Fruit fly (Drosophila melanogaster) whole organism, embryonic: ENCODE measurements around the gene CG4338.

Experiments
- Abd-B ChIP-seq: fragments of 200-800 bp; sonication (Bioruptor generic); optimal IDR thresholded peaks from 2 replicates; lab custom pipeline; 2018; ENCODE audit warnings: missing biosample characterization, mild to moderate bottlenecking, missing genetic modification characterization, moderate library complexity
- Awh ChIP-seq: fragments of 200-800 bp; sonication (Bioruptor generic); IDR thresholded peaks from 2 replicates; pipeline ENCODE4, ENCODE4 v1.3.6; 2022; ENCODE audit warnings: missing biosample characterization, missing genetic modification characterization
- Blimp-1 ChIP-seq: fragments of 200-800 bp; sonication (Bioruptor generic); optimal IDR thresholded peaks from 3 replicates; lab custom pipeline; 2018; ENCODE audit warnings: missing biosample characterization, missing genetic modification characterization, mild to moderate bottlenecking, moderate library complexity, missing genetic modification reagents
- CG10147 ChIP-seq: fragments of 200-800 bp; sonication (Bioruptor generic); optimal IDR thresholded peaks from 2 replicates; lab custom pipeline; 2019; ENCODE audit warnings: missing biosample characterization, mild to moderate bottlenecking, missing genetic modification characterization, moderate library complexity
- CG10979 ChIP-seq: fragments of 200-800 bp; sonication (Bioruptor generic); optimal IDR thresholded peaks from 2 replicates; lab custom pipeline; 2018; ENCODE audit warnings: missing biosample characterization, mild to moderate bottlenecking, missing genetic modification characterization, moderate library complexity
- CG11247 ChIP-seq: fragments of 200-800 bp; sonication (Bioruptor generic); IDR thresholded peaks from 2 replicates; pipeline ENCODE4 v1.3.6; 2022; ENCODE audit warnings: missing biosample characterization, missing genetic modification characterization
- CG11398 ChIP-seq: fragments of 200-800 bp; sonication (Bioruptor generic); optimal IDR thresholded peaks from 2 replicates; lab custom pipeline; 2016; ENCODE audit warnings: missing biosample characterization, missing genetic modification characterization
- CG16863 ChIP-seq: fragments of 200-800 bp; sonication (Bioruptor generic); optimal IDR thresholded peaks from 3 replicates; lab custom pipeline; 2016; ENCODE audit warnings: missing biosample characterization, missing genetic modification characterization
- CG18011 ChIP-seq: fragments of 200-800 bp; sonication (Bioruptor generic); optimal IDR thresholded peaks from 2 replicates; lab custom pipeline; 2017; ENCODE audit warnings: missing biosample characterization, missing genetic modification characterization, mild to moderate bottlenecking, moderate library complexity, missing genotype
- CG18764 ChIP-seq: fragments of 200-800 bp; sonication (Bioruptor generic); optimal IDR thresholded peaks from 3 replicates; lab custom pipeline; 2016; ENCODE audit warnings: missing biosample characterization, missing genetic modification characterization
- CG2202 ChIP-seq: fragments of 200-800 bp; sonication (Bioruptor generic); optimal IDR thresholded peaks from 2 replicates; lab custom pipeline; 2018; ENCODE audit warnings: missing biosample characterization, mild to moderate bottlenecking, missing genetic modification characterization
- CG32772 ChIP-seq: fragments of 200-800 bp; sonication (Bioruptor generic); IDR thresholded peaks from 2 replicates; pipeline ENCODE4 v1.3.6; 2022; ENCODE audit warnings: missing biosample characterization, missing genetic modification characterization
- CG3995 ChIP-seq: fragments of 200-800 bp; sonication (Bioruptor generic); optimal IDR thresholded peaks from 3 replicates; lab custom pipeline; 2016; ENCODE audit warnings: missing biosample characterization, missing genetic modification characterization
- CG4730 ChIP-seq: fragments of 200-800 bp; sonication (Bioruptor generic); IDR thresholded peaks from 2 replicates; pipeline ENCODE4 v1.3.6; 2022; ENCODE audit warnings: missing biosample characterization, missing genetic modification characterization
- CG5953 ChIP-seq: fragments of 200-800 bp; sonication (Bioruptor generic); IDR thresholded peaks from 2 replicates; pipeline ENCODE4 v1.3.6; 2022; ENCODE audit warnings: missing biosample characterization, missing genetic modification characterization
- CG6813 ChIP-seq: fragments of 200-800 bp; sonication (Bioruptor generic); optimal IDR thresholded peaks from 2 replicates; lab custom pipeline; 2017; ENCODE audit warnings: missing biosample characterization, missing genetic modification characterization, mild to moderate bottlenecking, moderate library complexity, missing genetic modification reagents
- CG8281 ChIP-seq: fragments of 200-800 bp; sonication (Bioruptor generic); optimal IDR thresholded peaks from 2 replicates; lab custom pipeline; 2018; ENCODE audit warnings: missing biosample characterization, mild to moderate bottlenecking, missing genetic modification characterization, moderate library complexity
- CG8924 ChIP-seq: fragments of 200-800 bp; optimal IDR thresholded peaks from 3 replicates; lab custom pipeline; 2019; ENCODE audit warnings: missing biosample characterization, mild to moderate bottlenecking, missing genetic modification characterization, moderate library complexity
- CG9609 ChIP-seq: fragments of 200-800 bp; sonication (Bioruptor generic); optimal IDR thresholded peaks from 3 replicates; lab custom pipeline; 2016; ENCODE audit warnings: missing biosample characterization, missing genetic modification characterization
- Dip2 ChIP-seq: fragments of 200-800 bp; sonication (Bioruptor generic); IDR thresholded peaks from 2 replicates; pipeline ENCODE4 v1.3.6; 2022; ENCODE audit warnings: missing biosample characterization, missing genetic modification characterization
- E2f2 ChIP-seq: fragments of 200-800 bp; sonication (Bioruptor generic); IDR thresholded peaks from 2 replicates; pipeline ENCODE4 v1.3.6; 2022; ENCODE audit warnings: missing biosample characterization, missing genetic modification characterization
- Ets97D ChIP-seq: fragments of 200-800 bp; sonication (Bioruptor generic); optimal IDR thresholded peaks from 3 replicates; lab custom pipeline; 2016; ENCODE audit warnings: missing biosample characterization, missing genetic modification characterization
- H2.0 ChIP-seq: fragments of 200-800 bp; sonication (Bioruptor generic); IDR thresholded peaks from 2 replicates; pipeline ENCODE4 v1.3.6; 2022; ENCODE audit warnings: missing biosample characterization, missing genetic modification characterization
- Hmr ChIP-seq: fragments of 200-800 bp; sonication (Bioruptor generic); optimal IDR thresholded peaks from 3 replicates; lab custom pipeline; 2017; ENCODE audit warnings: mild to moderate bottlenecking, missing biosample characterization, missing genetic modification reagents, missing genetic modification characterization
- Hmx ChIP-seq: fragments of 200-800 bp; sonication (Bioruptor generic); optimal IDR thresholded peaks from 2 replicates; lab custom pipeline; 2016; ENCODE audit warnings: missing biosample characterization, missing genetic modification characterization
- Hr39 ChIP-seq: fragments of >200 bp; optimal IDR thresholded peaks from 2 replicates; lab custom pipeline; 2017
- Hr78 ChIP-seq, 2 experiments: fragments of 200-800 bp in 1 of 2; fragments of >200 bp in 1 of 2; sonication (Bioruptor generic) in 1 of 2; optimal IDR thresholded peaks; 2 replicates each; lab custom pipeline; 2017 to 2019; ENCODE audit warnings: missing biosample characterization in 2 of 2, missing genetic modification characterization in 2 of 2, mild to moderate bottlenecking in 1 of 2, moderate library complexity in 1 of 2
- Oaz ChIP-seq: fragments of 200-800 bp; sonication (Bioruptor generic); IDR thresholded peaks from 2 replicates; pipeline ENCODE4 v1.3.6; 2022; ENCODE audit warnings: missing biosample characterization, missing genetic modification characterization
- Rx ChIP-seq: fragments of 200-800 bp; sonication (Bioruptor generic); IDR thresholded peaks from 2 replicates; pipeline ENCODE4 v1.3.6; 2022; ENCODE audit warnings: missing biosample characterization, missing genetic modification characterization
- Usf ChIP-seq: fragments of 200-800 bp; sonication (Bioruptor generic); optimal IDR thresholded peaks from 2 replicates; lab custom pipeline; 2017; ENCODE audit warnings: missing genotype, missing biosample characterization, missing genetic modification characterization
- abd-A ChIP-seq: fragments of 200-800 bp; sonication (Bioruptor generic); optimal IDR thresholded peaks from 3 replicates; lab custom pipeline; 2019; ENCODE audit warnings: missing biosample characterization, mild to moderate bottlenecking, missing genetic modification characterization, moderate library complexity
- ara ChIP-seq: fragments of 200-800 bp; sonication (Bioruptor generic); IDR thresholded peaks from 2 replicates; pipeline ENCODE4 v1.3.6; 2022; ENCODE audit warnings: missing biosample characterization, missing genetic modification characterization
- cato ChIP-seq: fragments of 200-800 bp; sonication (Bioruptor generic); optimal IDR thresholded peaks from 2 replicates; lab custom pipeline; 2016; ENCODE audit warnings: missing biosample characterization, missing genetic modification characterization, borderline replicate concordance
- croc ChIP-seq: fragments of 200-800 bp; sonication (Bioruptor generic); conservative IDR thresholded peaks from 3 replicates; pipeline ENCODE4 v1.3.6; 2022; ENCODE audit warnings: missing biosample characterization, missing genetic modification characterization
- fd96Cb ChIP-seq: fragments of 200-800 bp; sonication (Bioruptor generic); optimal IDR thresholded peaks from 2 replicates; lab custom pipeline; 2018; ENCODE audit warnings: missing biosample characterization, mild to moderate bottlenecking, missing genetic modification characterization, moderate library complexity
- gfzf ChIP-seq: fragments of 200-800 bp; sonication (Bioruptor generic); optimal IDR thresholded peaks from 2 replicates; lab custom pipeline; 2016; ENCODE audit warnings: missing biosample characterization, mild to moderate bottlenecking, missing genetic modification characterization, moderate library complexity
- jigr1 ChIP-seq: fragments of 200-800 bp; sonication (Bioruptor generic); IDR thresholded peaks from 3 replicates; pipeline ENCODE4 v1.3.6; 2022; ENCODE audit warnings: missing biosample characterization, missing genetic modification characterization
- jumu ChIP-seq: fragments of 200-800 bp; sonication (Bioruptor generic); optimal IDR thresholded peaks from 3 replicates; lab custom pipeline; 2016; ENCODE audit warnings: missing biosample characterization, missing genetic modification characterization
- knrl ChIP-seq: fragments of 200-800 bp; sonication (Bioruptor generic); IDR thresholded peaks from 3 replicates; pipeline ENCODE4 v1.3.6; 2022; ENCODE audit warnings: missing biosample characterization, missing genetic modification characterization; ENCODE audit not compliant: partially characterized antibody
- lilli ChIP-seq: fragments of 200-800 bp; sonication (Bioruptor generic); optimal IDR thresholded peaks from 3 replicates; lab custom pipeline; 2016; ENCODE audit warnings: missing biosample characterization, missing genetic modification characterization
- maf-S ChIP-seq: fragments of 200-800 bp; sonication (Bioruptor generic); optimal IDR thresholded peaks from 2 replicates; lab custom pipeline; 2016; ENCODE audit warnings: missing biosample characterization, missing genetic modification characterization
- repo ChIP-seq: fragments of 200-800 bp; sonication (Bioruptor generic); optimal IDR thresholded peaks from 2 replicates; lab custom pipeline; 2016; ENCODE audit warnings: missing biosample characterization, missing genetic modification characterization
- shn ChIP-seq: fragments of 200-800 bp; sonication (Bioruptor generic); optimal IDR thresholded peaks from 3 replicates; lab custom pipeline; 2016; ENCODE audit warnings: missing biosample characterization, missing genetic modification characterization
- sim ChIP-seq: fragments of 200-800 bp; sonication (Bioruptor generic); IDR thresholded peaks from 2 replicates; pipeline ENCODE4 v1.3.6; 2022; ENCODE audit warnings: missing biosample characterization, missing genetic modification characterization
- sima ChIP-seq: fragments of 200-800 bp; sonication (Bioruptor generic); optimal IDR thresholded peaks from 2 replicates; lab custom pipeline; 2016; ENCODE audit warnings: missing biosample characterization, missing genetic modification characterization
- sisA ChIP-seq: fragments of 200-800 bp; sonication (Bioruptor generic); IDR thresholded peaks from 2 replicates; pipeline ENCODE4 v1.3.6; 2022; ENCODE audit warnings: missing biosample characterization, missing genetic modification characterization
- toy ChIP-seq: fragments of 200-800 bp; sonication (Bioruptor generic); IDR thresholded peaks from 2 replicates; pipeline ENCODE4 v1.3.6; 2022; ENCODE audit warnings: missing biosample characterization, missing genetic modification characterization
- trh ChIP-seq: fragments of 200-800 bp; sonication (Bioruptor generic); optimal IDR thresholded peaks from 2 replicates; lab custom pipeline; 2016; ENCODE audit warnings: missing biosample characterization, missing genetic modification characterization
- unc-4 ChIP-seq: fragments of 200-800 bp; sonication (Bioruptor generic); IDR thresholded peaks from 2 replicates; pipeline ENCODE4 v1.3.6; 2022; ENCODE audit warnings: missing biosample characterization, missing genetic modification characterization; ENCODE audit not compliant: partially characterized antibody
- vvl ChIP-seq: fragments of 200-800 bp; sonication (Bioruptor generic); IDR thresholded peaks from 2 replicates; pipeline ENCODE4 v1.3.6; 2022; ENCODE audit warnings: missing biosample characterization, missing genetic modification characterization
- zfh2 ChIP-seq: fragments of 200-800 bp; sonication (Bioruptor generic); optimal IDR thresholded peaks from 2 replicates; lab custom pipeline; 2016; ENCODE audit warnings: missing biosample characterization, missing genetic modification characterization

CG4338 gene

DNA sequence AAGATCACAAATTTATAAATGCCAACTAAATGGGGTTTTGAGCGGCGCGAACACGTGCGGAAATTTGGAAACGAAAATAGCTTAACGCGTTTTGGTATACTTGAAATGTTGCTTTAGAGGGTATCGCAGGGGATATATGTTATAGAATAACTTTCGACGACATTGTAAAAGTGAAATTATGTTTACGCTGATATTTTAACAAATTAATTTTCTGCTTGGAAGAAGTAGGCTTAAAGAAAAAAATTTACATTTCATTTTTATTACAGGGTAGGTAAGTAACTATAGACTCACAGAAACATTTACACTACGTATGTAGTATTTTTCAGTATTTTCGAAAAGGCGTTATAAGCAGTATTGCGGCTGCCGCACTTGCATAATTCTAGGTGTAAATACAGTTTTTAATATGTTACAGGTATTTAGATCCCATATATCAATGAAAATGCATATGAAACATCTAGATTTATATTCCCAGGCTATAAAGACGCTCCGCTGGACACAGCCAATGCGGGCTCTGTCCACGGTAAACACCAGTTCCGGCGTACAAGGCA is 45.9 kb upstream of the CG4338 start, which contains the start of the genes Art3 and mRpS10 (continued):
- TF ChIP-seq toy (GFP tag; lab: Robert Waterston, UW) (peak; percentile 100), Ets97D (GFP tag; lab: Kevin White, UChicago) (peak; percentile 96), CG8281 (tag; lab: Kevin White, UChicago) (peak; percentile 97), lilli (GFP tag; lab: Kevin White, UChicago) (peak; percentile 100), maf-S (GFP tag; lab: Kevin White, UChicago) (peak; percentile 100), Rx (GFP tag; lab: Robert Waterston, UW) (peak; percentile 100), Hmr (GFP tag; lab: Kevin White, UChicago) (peak; percentile 100), CG18764 (GFP tag; lab: Kevin White, UChicago) (peak; percentile 100), vvl (GFP tag; lab: Robert Waterston, UW) (peak; percentile 100), abd-A (no peak), Oaz (peak; percentile 100), H2.0 (GFP tag; lab: Robert Waterston, UW) (peak; percentile 100), jigr1 (GFP tag; lab: Robert Waterston, UW) (peak; percentile 99), CG4730 (GFP tag; lab: Robert Waterston, UW) (peak; percentile 100), CG6813 (GFP tag; lab: Kevin White, UChicago) (peak; percentile 100), sima (GFP tag; lab: Kevin White, UChicago) (peak; percentile 100), croc (GFP tag; lab: Robert Waterston, UW) (peak; percentile 100), sisA (peak; percentile 100), repo (GFP tag; lab: Kevin White, UChicago) (peak; percentile 100), E2f2 (GFP tag; lab: Robert Waterston, UW) (peak; percentile 96), CG8924 (tag; lab: Kevin White, UChicago) (peak; percentile 100), CG32772 (GFP tag; lab: Robert Waterston, UW) (peak; percentile 100), CG16863 (peak; percentile 100), gfzf (GFP tag; lab: Kevin White, UChicago) (peak; percentile 89), Blimp-1 (peak; percentile 99), unc-4 (GFP tag; lab: Robert Waterston, UW) (0 out of 2 replicates have a peak, but pooled peaks have one; percentile 30), cato (GFP tag; lab: Kevin White, UChicago) (peak; percentile 100), CG11247 (GFP tag; lab: Robert Waterston, UW) (peak; percentile 100), knrl (peak; percentile 51; the same call in 1 of the 3 replicates), CG10147 (GFP tag; lab: Kevin White, UChicago) (peak; percentile 100), trh (GFP tag; lab: Kevin White, UChicago) (peak; percentile 100), shn (GFP tag; lab: Kevin White, UChicago) (peak; percentile 100), CG10979 (tag; lab: Kevin White, UChicago) (peak; percentile 100), CG18011 (GFP tag; lab: Kevin White, UChicago) (peak; percentile 93), zfh2 (GFP tag; lab: Kevin White, UChicago) (peak; percentile 100), CG9609 (GFP tag; lab: Kevin White, UChicago) (peak; percentile 100), CG2202 (tag; lab: Kevin White, UChicago) (peak; percentile 100), sim (GFP tag; lab: Robert Waterston, UW) (peak; percentile 100), fd96Cb (tag; lab: Kevin White, UChicago) (peak; percentile 100), Awh (GFP tag; lab: Robert Waterston, UW) (peak; percentile 100), Hmx (GFP tag; lab: Kevin White, UChicago) (peak; percentile 99), Abd-B (GFP tag; lab: Kevin White, UChicago) (peak; percentile 100), jumu (GFP tag; lab: Kevin White, UChicago) (peak; percentile 100), CG3995 (GFP tag; lab: Kevin White, UChicago) (peak; percentile 91), Hr39 (no peak), ara (GFP tag; lab: Robert Waterston, UW) (peak; percentile 100), CG5953 (GFP tag; lab: Robert Waterston, UW) (peak; percentile 100), Dip2 (GFP tag; lab: Robert Waterston, UW) (peak; percentile 84), CG11398 (GFP tag; lab: Kevin White, UChicago) (peak; percentile 100), Hr78 (GFP tag; optimal IDR thresholded peaks at IDR 0.05; lab: Kevin White, UChicago) (peak in 1 of 2 experiments; percentile 98), Usf (GFP tag; lab: Kevin White, UChicago) (peak; percentile 100)
